Fruit fly (Drosophila melanogaster) whole organism, embryonic: Measurements from ENCODE around the gene Ugt316A1.
A peak's percentile ranks its signal among the peaks of the same experiment; 100 is the strongest.

Source experiments
- CG10431 ChIP-seq: fragments of 200-800 bp; sonication (Bioruptor generic); optimal IDR thresholded peaks from 3 replicates; lab custom pipeline; 2018; ENCODE audit warnings: missing biosample characterization, mild to moderate bottlenecking, missing genetic modification characterization
- CG10543 ChIP-seq: fragments of 200-800 bp; sonication (Bioruptor generic); optimal IDR thresholded peaks from 3 replicates; lab custom pipeline; 2017; ENCODE audit warnings: missing biosample characterization, mild to moderate bottlenecking, missing genetic modification characterization, moderate library complexity
- CG10565 ChIP-seq: fragments of 200-800 bp; sonication (Bioruptor generic); optimal IDR thresholded peaks from 3 replicates; lab custom pipeline; 2016; ENCODE audit warnings: missing biosample characterization, mild to moderate bottlenecking, missing genetic modification characterization
- CG10959 ChIP-seq: fragments of 200-800 bp; sonication (Bioruptor generic); IDR thresholded peaks from 2 replicates; pipeline ENCODE4 v1.3.6; 2022; ENCODE audit warnings: missing biosample characterization, missing genetic modification characterization
- CG12104 ChIP-seq: fragments of 200-800 bp; sonication (Bioruptor generic); optimal IDR thresholded peaks from 3 replicates; lab custom pipeline; 2016; ENCODE audit warnings: missing biosample characterization, missing genetic modification characterization
- CG12391 ChIP-seq: fragments of 200-800 bp; sonication (Bioruptor generic); optimal IDR thresholded peaks from 3 replicates; lab custom pipeline; 2018; ENCODE audit warnings: missing biosample characterization, mild to moderate bottlenecking, missing genetic modification characterization, moderate library complexity
- CG14050 ChIP-seq: fragments of 200-800 bp; sonication (Bioruptor generic); IDR thresholded peaks from 3 replicates; pipeline ENCODE4 v1.3.6; 2022; ENCODE audit warnings: missing biosample characterization, missing genetic modification characterization
- CG1603 ChIP-seq: fragments of 200-800 bp; sonication (Bioruptor generic); optimal IDR thresholded peaks from 2 replicates; lab custom pipeline; 2019; ENCODE audit warnings: missing biosample characterization, mild to moderate bottlenecking, missing genetic modification characterization, moderate library complexity
- CG17186 ChIP-seq: fragments of 200-800 bp; sonication (Bioruptor generic); optimal IDR thresholded peaks from 3 replicates; lab custom pipeline; 2017; ENCODE audit warnings: missing biosample characterization, missing genetic modification reagents, missing genetic modification characterization
- CG4328 ChIP-seq: fragments of 200-800 bp; sonication (Bioruptor generic); optimal IDR thresholded peaks from 3 replicates; lab custom pipeline; 2017; ENCODE audit warnings: missing biosample characterization, missing genetic modification reagents, missing genetic modification characterization
- CG4707 ChIP-seq: fragments of 200-800 bp; sonication (Bioruptor generic); optimal IDR thresholded peaks from 2 replicates; lab custom pipeline; 2018; ENCODE audit warnings: missing biosample characterization, mild to moderate bottlenecking, missing genetic modification characterization, moderate library complexity
- CG5180 ChIP-seq: fragments of 200-800 bp; sonication (Bioruptor generic); optimal IDR thresholded peaks from 3 replicates; lab custom pipeline; 2017; ENCODE audit warnings: missing biosample characterization, missing genetic modification characterization, mild to moderate bottlenecking, moderate library complexity, missing genetic modification reagents
- CG6654 ChIP-seq: fragments of 200-800 bp; sonication (Bioruptor generic); optimal IDR thresholded peaks from 2 replicates; lab custom pipeline; 2017; ENCODE audit warnings: missing biosample characterization, mild to moderate bottlenecking, missing genetic modification characterization
- CG6813 ChIP-seq: fragments of 200-800 bp; sonication (Bioruptor generic); optimal IDR thresholded peaks from 2 replicates; lab custom pipeline; 2017; ENCODE audit warnings: missing biosample characterization, missing genetic modification characterization, mild to moderate bottlenecking, moderate library complexity, missing genetic modification reagents
- CG7357 ChIP-seq: fragments of 200-800 bp; sonication (Bioruptor generic); IDR thresholded peaks from 3 replicates; pipeline ENCODE4 v1.3.6; 2022; ENCODE audit warnings: missing biosample characterization, missing genetic modification characterization
- CG7745 ChIP-seq: fragments of 200-800 bp; sonication (Bioruptor generic); optimal IDR thresholded peaks from 2 replicates; lab custom pipeline; 2018; ENCODE audit warnings: missing biosample characterization, mild to moderate bottlenecking, missing genetic modification characterization, moderate library complexity
- CG8765 ChIP-seq: fragments of 200-800 bp; sonication (Bioruptor generic); IDR thresholded peaks from 2 replicates; pipeline ENCODE4 v1.3.6; 2022; ENCODE audit warnings: missing biosample characterization, missing genetic modification characterization
- CHES-1-like ChIP-seq: fragments of 200-800 bp; sonication (Bioruptor generic); optimal IDR thresholded peaks from 2 replicates; lab custom pipeline; 2016; ENCODE audit warnings: missing biosample characterization, missing genetic modification characterization
- Ets97D ChIP-seq: fragments of 200-800 bp; sonication (Bioruptor generic); optimal IDR thresholded peaks from 3 replicates; lab custom pipeline; 2016; ENCODE audit warnings: missing biosample characterization, missing genetic modification characterization
- Fer2 ChIP-seq: fragments of 200-800 bp; sonication (Bioruptor generic); optimal IDR thresholded peaks from 2 replicates; lab custom pipeline; 2018; ENCODE audit warnings: missing biosample characterization, mild to moderate bottlenecking, missing genetic modification characterization, moderate library complexity
- H15 ChIP-seq: fragments of 200-800 bp; sonication (Bioruptor generic); IDR thresholded peaks from 3 replicates; pipeline ENCODE4 v1.3.6; 2022; ENCODE audit warnings: missing biosample characterization, missing genetic modification characterization
- HmgZ ChIP-seq: fragments of 200-800 bp; sonication (Bioruptor generic); optimal IDR thresholded peaks from 2 replicates; lab custom pipeline; 2018; ENCODE audit warnings: missing biosample characterization, mild to moderate bottlenecking, missing genetic modification characterization
- Oaz ChIP-seq: fragments of 200-800 bp; sonication (Bioruptor generic); IDR thresholded peaks from 2 replicates; pipeline ENCODE4 v1.3.6; 2022; ENCODE audit warnings: missing biosample characterization, missing genetic modification characterization
- al ChIP-seq: fragments of 200-800 bp; sonication (Bioruptor generic); IDR thresholded peaks from 2 replicates; pipeline ENCODE4 v1.3.6; 2022; ENCODE audit warnings: missing biosample characterization, missing genetic modification characterization
- amos ChIP-seq: fragments of 200-800 bp; sonication (Bioruptor generic); IDR thresholded peaks from 2 replicates; pipeline ENCODE4 v1.3.6; 2022; ENCODE audit warnings: missing biosample characterization, missing genetic modification characterization; ENCODE audit not compliant: partially characterized antibody
- ase ChIP-seq: fragments of 200-800 bp; sonication (Bioruptor generic); IDR thresholded peaks from 3 replicates; pipeline ENCODE4 v1.3.6; 2022; ENCODE audit warnings: missing biosample characterization, missing genetic modification characterization
- bab2 ChIP-seq: fragments of 200-800 bp; sonication (Bioruptor generic); optimal IDR thresholded peaks from 2 replicates; lab custom pipeline; 2016; ENCODE audit warnings: missing biosample characterization, missing genetic modification characterization
- cas ChIP-seq: fragments of 200-800 bp; sonication (Bioruptor generic); IDR thresholded peaks from 2 replicates; pipeline ENCODE4 v1.3.6; 2022; ENCODE audit warnings: missing biosample characterization, missing genetic modification characterization
- ci ChIP-seq: fragments of 200-800 bp; sonication (Bioruptor generic); IDR thresholded peaks from 3 replicates; pipeline ENCODE4 v1.3.6; 2022; ENCODE audit warnings: missing biosample characterization, missing genetic modification characterization
- croc ChIP-seq: fragments of 200-800 bp; sonication (Bioruptor generic); conservative IDR thresholded peaks from 3 replicates; pipeline ENCODE4 v1.3.6; 2022; ENCODE audit warnings: missing biosample characterization, missing genetic modification characterization
- crol ChIP-seq: fragments of 200-800 bp; sonication (Bioruptor generic); IDR thresholded peaks from 2 replicates; pipeline ENCODE4 v1.3.6; 2022; ENCODE audit warnings: missing biosample characterization, missing genetic modification characterization
- cwo ChIP-seq: fragments of 200-800 bp; sonication (Bioruptor generic); optimal IDR thresholded peaks from 3 replicates; lab custom pipeline; 2017; ENCODE audit warnings: missing biosample characterization, missing genetic modification characterization, mild to moderate bottlenecking, moderate library complexity, missing genetic modification reagents
- eyg ChIP-seq: fragments of 200-800 bp; sonication (Bioruptor generic); optimal IDR thresholded peaks from 3 replicates; lab custom pipeline; 2016; ENCODE audit warnings: missing biosample characterization, missing genetic modification characterization
- hbn ChIP-seq: fragments of 200-800 bp; sonication (Bioruptor generic); IDR thresholded peaks from 2 replicates; pipeline ENCODE4 v1.3.6; 2022; ENCODE audit warnings: missing biosample characterization, missing genetic modification characterization; ENCODE audit not compliant: partially characterized antibody
- her ChIP-seq: fragments of 200-800 bp; sonication (Bioruptor generic); optimal IDR thresholded peaks from 2 replicates; lab custom pipeline; 2016; ENCODE audit warnings: missing biosample characterization, missing genetic modification characterization
- hth ChIP-seq: fragments of >200 bp; optimal IDR thresholded peaks from 2 replicates; lab custom pipeline; 2017; ENCODE audit warnings: inconsistent platforms
- ind ChIP-seq: fragments of 200-800 bp; sonication (Bioruptor generic); optimal IDR thresholded peaks from 3 replicates; lab custom pipeline; 2016; ENCODE audit warnings: missing biosample characterization, missing genetic modification characterization
- kni ChIP-seq: fragments of 200-800 bp; sonication (Bioruptor generic); optimal IDR thresholded peaks from 3 replicates; lab custom pipeline; 2017; ENCODE audit warnings: mild to moderate bottlenecking, missing biosample characterization, missing genetic modification reagents, missing genetic modification characterization
- otp ChIP-seq: fragments of 200-800 bp; sonication (Bioruptor generic); IDR thresholded peaks from 3 replicates; pipeline ENCODE4, ENCODE4 v1.3.6; 2022; ENCODE audit warnings: missing biosample characterization, missing genetic modification characterization
- pan ChIP-seq, 4 experiments: fragments of >200 bp in 3 of 4; fragments of 200-800 bp in 1 of 4; sonication (Bioruptor generic) in 1 of 4; optimal IDR thresholded peaks in 3 of 4; IDR thresholded peaks in 1 of 4; 2 replicates each; pipeline versions ENCODE4 v1.3.6 to Lab custom; 2017 to 2022; ENCODE audit warnings: missing biosample characterization in 2 of 4, missing genetic modification characterization in 2 of 4, mixed read lengths in 1 of 4
- pum ChIP-seq: fragments of 200-800 bp; sonication (Bioruptor generic); optimal IDR thresholded peaks from 2 replicates; lab custom pipeline; 2016; ENCODE audit warnings: missing biosample characterization, missing genetic modification characterization
- schlank ChIP-seq: fragments of 200-800 bp; sonication (Bioruptor generic); optimal IDR thresholded peaks from 2 replicates; lab custom pipeline; 2018; ENCODE audit warnings: missing biosample characterization, mild to moderate bottlenecking, missing genetic modification characterization
- sens ChIP-seq: fragments of 200-800 bp; sonication (Bioruptor generic); peaks from one replicate; lab custom pipeline; 2016; ENCODE audit warnings: missing biosample characterization, missing genetic modification characterization
- tin ChIP-seq: fragments of 200-800 bp; sonication (Bioruptor generic); optimal IDR thresholded peaks from 3 replicates; lab custom pipeline; 2016; ENCODE audit warnings: missing biosample characterization, missing genetic modification characterization
- toy ChIP-seq: fragments of 200-800 bp; sonication (Bioruptor generic); IDR thresholded peaks from 2 replicates; pipeline ENCODE4 v1.3.6; 2022; ENCODE audit warnings: missing biosample characterization, missing genetic modification characterization
- vnd ChIP-seq: fragments of 200-800 bp; sonication (Bioruptor generic); IDR thresholded peaks from 3 replicates; pipeline ENCODE4 v1.3.6; 2022; ENCODE audit warnings: missing biosample characterization, missing genetic modification characterization; ENCODE audit not compliant: partially characterized antibody
- zen ChIP-seq: fragments of 200-800 bp; sonication (Bioruptor generic); optimal IDR thresholded peaks from 3 replicates; lab custom pipeline; 2018; ENCODE audit warnings: missing biosample characterization, mild to moderate bottlenecking, missing genetic modification characterization, moderate library complexity
- zfh1 ChIP-seq: fragments of 200-800 bp; sonication (Bioruptor generic); IDR thresholded peaks from 3 replicates; pipeline ENCODE4 v1.3.6; 2022; ENCODE audit warnings: missing biosample characterization, missing genetic modification characterization

Ugt316A1 gene

DNA sequence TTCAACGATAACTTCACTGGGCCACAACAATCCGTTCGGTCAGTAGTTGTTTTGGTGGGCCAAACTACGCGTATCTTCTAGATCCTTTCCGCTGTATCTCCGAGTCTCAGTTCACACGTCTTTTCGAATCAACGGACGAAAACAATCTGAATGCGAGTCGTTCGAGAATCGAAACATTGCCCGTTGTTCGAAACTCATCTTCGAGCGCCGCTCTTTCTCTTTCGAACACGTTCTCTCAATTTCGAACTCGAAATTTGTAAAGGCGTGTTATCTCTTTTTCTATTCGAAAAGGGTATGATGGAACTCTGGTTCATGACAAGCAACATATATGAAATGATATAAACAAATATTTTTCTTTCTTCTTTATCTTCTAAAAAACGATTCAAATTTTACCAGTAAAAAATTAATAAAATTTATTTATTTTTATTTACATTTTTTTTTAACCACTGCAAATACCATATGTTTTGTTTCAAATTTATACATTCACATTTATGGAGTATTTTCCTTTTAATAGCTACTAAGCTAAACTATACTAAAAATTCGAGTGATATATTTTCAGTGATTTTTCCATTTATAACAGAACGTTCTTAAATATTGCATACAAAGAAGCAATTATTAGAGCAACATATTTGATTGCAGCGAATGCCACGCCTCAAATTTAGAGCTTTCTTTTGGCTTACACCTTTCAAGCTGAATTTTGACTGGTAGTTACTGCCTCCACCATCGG, 17.2 kb downstream of the Ugt316A1 start, which contains the start of gene nkd (continued):
- TF ChIP-seq her (GFP tag; lab: Kevin White, UChicago) (peak; percentile 51), bab2 (GFP tag; lab: Kevin White, UChicago) (peak; percentile 71), Fer2 (tag; lab: Kevin White, UChicago) (peak; percentile 77), toy (peak; percentile 63; the same call in 1 of the 2 replicates), CG10565 (GFP tag; lab: Kevin White, UChicago) (no peak), ci (GFP tag; lab: Robert Waterston, UW) (peak; percentile 96), CG7745 (tag; lab: Kevin White, UChicago) (peak; percentile 55), croc (GFP tag; lab: Robert Waterston, UW) (peak; percentile 64), CG14050 (GFP tag; lab: Robert Waterston, UW) (peak; percentile 89), hth (no peak), H15 (GFP tag; lab: Robert Waterston, UW) (peak; percentile 65; the same call in 2 of the 3 replicates), al (GFP tag; lab: Robert Waterston, UW) (peak; percentile 78), CHES-1-like (peak; percentile 64), CG8765 (peak; percentile 68; the same call in 1 of the 2 replicates), CG10431 (GFP tag; lab: Kevin White, UChicago) (peak; percentile 63), CG10959 (GFP tag; lab: Robert Waterston, UW) (peak; percentile 62; the same call in 1 of the 2 replicates), CG6813 (GFP tag; lab: Kevin White, UChicago) (peak; percentile 83), otp (GFP tag; lab: Robert Waterston, UW) (peak; percentile 87), cwo (GFP tag; lab: Kevin White, UChicago) (peak; percentile 80), hbn (GFP tag; lab: Robert Waterston, UW) (peak; percentile 18; the same call in 1 of the 2 replicates), tin (GFP tag; lab: Kevin White, UChicago) (peak; percentile 83), eyg (GFP tag; lab: Kevin White, UChicago) (peak; percentile 18), CG12104 (GFP tag; lab: Kevin White, UChicago) (peak; percentile 38), ind (GFP tag; lab: Kevin White, UChicago) (peak; percentile 82), crol (0 out of 2 replicates have a peak, but pooled peaks have one; percentile 36), Ets97D (peak; percentile 43), cas (peak; percentile 82), CG4707 (GFP tag; lab: Kevin White, UChicago) (peak; percentile 79), CG17186 (GFP tag; lab: Kevin White, UChicago) (no peak), CG6654 (GFP tag; lab: Kevin White, UChicago) (no peak), CG1603 (tag; lab: Kevin White, UChicago) (peak; percentile 32), ase (peak; percentile 88), CG4328 (GFP tag; lab: Kevin White, UChicago) (peak; percentile 60), schlank (tag; lab: Kevin White, UChicago) (peak; percentile 39), vnd (GFP tag; lab: Robert Waterston, UW) (no peak), pum (GFP tag; lab: Kevin White, UChicago) (peak; percentile 42), sens (GFP tag; lab: Kevin White, UChicago) (peak; percentile 94), CG12391 (tag; lab: Kevin White, UChicago) (peak; percentile 97), zen (tag; lab: Kevin White, UChicago) (peak; percentile 79), CG7357 (GFP tag; lab: Robert Waterston, UW) (peak; percentile 65; the same call in 1 of the 3 replicates), zfh1 (GFP tag; lab: Robert Waterston, UW) (peak; percentile 91), HmgZ (tag; lab: Kevin White, UChicago) (peak; percentile 84), CG10543 (GFP tag; lab: Kevin White, UChicago) (peak; percentile 70), amos (peak; percentile 60; the same call in 1 of the 2 replicates), CG5180 (GFP tag; lab: Kevin White, UChicago) (peak; percentile 64), kni (GFP tag; lab: Kevin White, UChicago) (peak; percentile 63), Oaz (GFP tag; lab: Robert Waterston, UW) (peak; percentile 29; the same call in 1 of the 2 replicates), pan (optimal IDR thresholded peaks at IDR 0.05; lab: Kevin White, UChicago) (peak in 1 of 2 experiments; percentile 23), pan (GFP tag; optimal IDR thresholded peaks at IDR 0.05 in 1 of 2, IDR thresholded peaks at IDR 0.05 in 1 of 2) (peak in 1 of 2 experiments; percentile 95)
